Fruit fly (Drosophila melanogaster) whole organism, embryonic: ENCODE measurements around the gene CG15141.

Experiments used
- ATbp ChIP-seq: fragments of 200-800 bp; sonication (Bioruptor generic); optimal IDR thresholded peaks from 2 replicates; lab custom pipeline; 2017; ENCODE audit warnings: missing biosample characterization, mild to moderate bottlenecking, missing genetic modification characterization, missing genetic modification reagents
- B-H1 ChIP-seq: fragments of 200-800 bp; sonication (Bioruptor generic); IDR thresholded peaks from 3 replicates; pipeline ENCODE4 v1.3.6; 2022; ENCODE audit warnings: missing biosample characterization, missing genetic modification characterization
- Bgb ChIP-seq: fragments of 200-800 bp; sonication (Bioruptor generic); IDR thresholded peaks from 2 replicates; pipeline ENCODE4 v1.3.6; 2022; ENCODE audit warnings: missing biosample characterization, missing genetic modification characterization; ENCODE audit not compliant: partially characterized antibody
- CG10147 ChIP-seq: fragments of 200-800 bp; sonication (Bioruptor generic); optimal IDR thresholded peaks from 2 replicates; lab custom pipeline; 2019; ENCODE audit warnings: missing biosample characterization, mild to moderate bottlenecking, missing genetic modification characterization, moderate library complexity
- CG10267 ChIP-seq: fragments of 200-800 bp; sonication (Bioruptor generic); optimal IDR thresholded peaks from 2 replicates; lab custom pipeline; 2018; ENCODE audit warnings: missing biosample characterization, mild to moderate bottlenecking, missing genetic modification characterization, moderate library complexity
- CG10565 ChIP-seq: fragments of 200-800 bp; sonication (Bioruptor generic); optimal IDR thresholded peaks from 3 replicates; lab custom pipeline; 2016; ENCODE audit warnings: missing biosample characterization, mild to moderate bottlenecking, missing genetic modification characterization
- CG12104 ChIP-seq: fragments of 200-800 bp; sonication (Bioruptor generic); optimal IDR thresholded peaks from 3 replicates; lab custom pipeline; 2016; ENCODE audit warnings: missing biosample characterization, missing genetic modification characterization
- CG12155 ChIP-seq: fragments of 200-800 bp; sonication (Bioruptor generic); optimal IDR thresholded peaks from 3 replicates; lab custom pipeline; 2016; ENCODE audit warnings: missing biosample characterization, missing genetic modification characterization
- CG12769 ChIP-seq: fragments of 200-800 bp; sonication (Bioruptor generic); optimal IDR thresholded peaks from 2 replicates; lab custom pipeline; 2019; ENCODE audit warnings: missing biosample characterization, mild to moderate bottlenecking, missing genetic modification characterization, moderate library complexity
- CG13123 ChIP-seq: fragments of 200-800 bp; sonication (Bioruptor generic); optimal IDR thresholded peaks from 2 replicates; lab custom pipeline; 2016; ENCODE audit warnings: missing biosample characterization, missing genetic modification characterization
- CG13894 ChIP-seq: fragments of 200-800 bp; sonication (Bioruptor generic); optimal IDR thresholded peaks from 3 replicates; lab custom pipeline; 2018; ENCODE audit warnings: missing biosample characterization, mild to moderate bottlenecking, missing genetic modification characterization, moderate library complexity
- CG16813 ChIP-seq: fragments of 200-800 bp; sonication (Bioruptor generic); IDR thresholded peaks from 3 replicates; pipeline ENCODE4 v1.3.6; 2022; ENCODE audit warnings: missing biosample characterization, missing genetic modification characterization; ENCODE audit not compliant: partially characterized antibody
- CG17802 ChIP-seq: fragments of 200-800 bp; sonication (Bioruptor generic); optimal IDR thresholded peaks from 2 replicates; lab custom pipeline; 2018; ENCODE audit warnings: missing biosample characterization, mild to moderate bottlenecking, missing genetic modification characterization, moderate library complexity
- CG18476 ChIP-seq: fragments of 200-800 bp; sonication (Bioruptor generic); optimal IDR thresholded peaks from 2 replicates; lab custom pipeline; 2016; ENCODE audit warnings: missing biosample characterization, mild to moderate bottlenecking, missing genetic modification characterization
- CG18599 ChIP-seq: fragments of 200-800 bp; sonication (Bioruptor generic); optimal IDR thresholded peaks from 3 replicates; lab custom pipeline; 2017; ENCODE audit warnings: missing biosample characterization, missing genetic modification characterization, mild to moderate bottlenecking, moderate library complexity, missing genetic modification reagents
- CG2116 ChIP-seq: fragments of 200-800 bp; sonication (Bioruptor generic); optimal IDR thresholded peaks from 3 replicates; lab custom pipeline; 2018; ENCODE audit warnings: missing biosample characterization, mild to moderate bottlenecking, missing genetic modification characterization
- CG2202 ChIP-seq: fragments of 200-800 bp; sonication (Bioruptor generic); optimal IDR thresholded peaks from 2 replicates; lab custom pipeline; 2018; ENCODE audit warnings: missing biosample characterization, mild to moderate bottlenecking, missing genetic modification characterization
- CG30020 ChIP-seq: fragments of 200-800 bp; optimal IDR thresholded peaks from 2 replicates; lab custom pipeline; 2019; ENCODE audit warnings: missing biosample characterization, mild to moderate bottlenecking, missing genetic modification characterization, moderate library complexity
- CG30403 ChIP-seq: fragments of 200-800 bp; sonication (Bioruptor generic); optimal IDR thresholded peaks from 3 replicates; lab custom pipeline; 2016; ENCODE audit warnings: missing biosample characterization, missing genetic modification characterization
- CG33557 ChIP-seq: fragments of 200-800 bp; sonication (Bioruptor generic); optimal IDR thresholded peaks from 2 replicates; lab custom pipeline; 2019; ENCODE audit warnings: missing biosample characterization, mild to moderate bottlenecking, missing genetic modification characterization, moderate library complexity
- CG3995 ChIP-seq: fragments of 200-800 bp; sonication (Bioruptor generic); optimal IDR thresholded peaks from 3 replicates; lab custom pipeline; 2016; ENCODE audit warnings: missing biosample characterization, missing genetic modification characterization
- CG43689 ChIP-seq: fragments of 200-800 bp; sonication (Bioruptor generic); IDR thresholded peaks from 2 replicates; pipeline ENCODE4 v1.3.6; 2022; ENCODE audit warnings: missing biosample characterization, missing genetic modification characterization
- CG6813 ChIP-seq: fragments of 200-800 bp; sonication (Bioruptor generic); optimal IDR thresholded peaks from 2 replicates; lab custom pipeline; 2017; ENCODE audit warnings: missing biosample characterization, missing genetic modification characterization, mild to moderate bottlenecking, moderate library complexity, missing genetic modification reagents
- CG7745 ChIP-seq: fragments of 200-800 bp; sonication (Bioruptor generic); optimal IDR thresholded peaks from 2 replicates; lab custom pipeline; 2018; ENCODE audit warnings: missing biosample characterization, mild to moderate bottlenecking, missing genetic modification characterization, moderate library complexity
- CG9215 ChIP-seq: fragments of 200-800 bp; sonication (Bioruptor generic); IDR thresholded peaks from 2 replicates; pipeline ENCODE4 v1.3.6; 2022; ENCODE audit warnings: missing biosample characterization, missing genetic modification characterization
- CG9817 ChIP-seq: fragments of 200-800 bp; sonication (Bioruptor generic); optimal IDR thresholded peaks from 2 replicates; lab custom pipeline; 2018; ENCODE audit warnings: missing biosample characterization, mild to moderate bottlenecking, missing genetic modification characterization, moderate library complexity
- Dek ChIP-seq: fragments of 200-800 bp; sonication (Bioruptor generic); optimal IDR thresholded peaks from 3 replicates; lab custom pipeline; 2019; ENCODE audit warnings: missing biosample characterization, mild to moderate bottlenecking, missing genetic modification characterization, moderate library complexity
- Ets97D ChIP-seq: fragments of 200-800 bp; sonication (Bioruptor generic); optimal IDR thresholded peaks from 3 replicates; lab custom pipeline; 2016; ENCODE audit warnings: missing biosample characterization, missing genetic modification characterization
- Gug ChIP-seq: fragments of 200-800 bp; sonication (Bioruptor generic); IDR thresholded peaks from 4 replicates; pipeline ENCODE4 v1.3.6; 2022; ENCODE audit warnings: missing biosample characterization, missing genetic modification characterization
- HHEX ChIP-seq: fragments of 200-800 bp; sonication (Bioruptor generic); optimal IDR thresholded peaks from 3 replicates; lab custom pipeline; 2017; ENCODE audit warnings: missing biosample characterization, mild to moderate bottlenecking, missing genetic modification characterization, missing genetic modification reagents
- Hr51 ChIP-seq, 2 experiments: fragments of 200-800 bp; sonication (Bioruptor generic); optimal IDR thresholded peaks; 2 replicates in 1 of 2; 3 replicates in 1 of 2; lab custom pipeline; 2016 to 2018; ENCODE audit warnings: missing biosample characterization in 2 of 2, missing genetic modification characterization in 2 of 2, mild to moderate bottlenecking in 1 of 2, moderate library complexity in 1 of 2
- Jarid2 ChIP-seq: fragments of 200-800 bp; sonication (Bioruptor generic); optimal IDR thresholded peaks from 3 replicates; lab custom pipeline; 2017; ENCODE audit warnings: mild to moderate bottlenecking, missing biosample characterization, missing genetic modification reagents, missing genetic modification characterization
- Meics ChIP-seq: fragments of 200-800 bp; sonication (Bioruptor generic); optimal IDR thresholded peaks from 2 replicates; lab custom pipeline; 2017; ENCODE audit warnings: missing biosample characterization, mild to moderate bottlenecking, missing genetic modification characterization
- Stat92E ChIP-seq, 3 experiments: fragments of >200 bp in 2 of 3; fragments of 200-800 bp in 1 of 3; sonication (Bioruptor generic) in 1 of 3; optimal IDR thresholded peaks; 2 replicates each; lab custom pipeline; 2017 to 2019; ENCODE audit warnings: missing biosample characterization in 3 of 3, missing genetic modification characterization in 3 of 3, mild to moderate bottlenecking in 1 of 3, moderate library complexity in 1 of 3
- TFAM ChIP-seq: fragments of 200-800 bp; sonication (Bioruptor generic); optimal IDR thresholded peaks from 2 replicates; lab custom pipeline; 2017; ENCODE audit warnings: missing biosample characterization, missing genetic modification characterization, inconsistent platforms
- az2 ChIP-seq: fragments of 200-800 bp; sonication (Bioruptor generic); optimal IDR thresholded peaks from 3 replicates; lab custom pipeline; 2016; ENCODE audit warnings: missing biosample characterization, missing genetic modification characterization
- br ChIP-seq: fragments of >200 bp; optimal IDR thresholded peaks from 2 replicates; lab custom pipeline; 2017
- crc ChIP-seq: fragments of 200-800 bp; sonication (Bioruptor generic); optimal IDR thresholded peaks from 2 replicates; lab custom pipeline; 2016; ENCODE audit warnings: missing biosample characterization, missing genetic modification characterization
- eyg ChIP-seq: fragments of 200-800 bp; sonication (Bioruptor generic); optimal IDR thresholded peaks from 3 replicates; lab custom pipeline; 2016; ENCODE audit warnings: missing biosample characterization, missing genetic modification characterization
- fd3F ChIP-seq: fragments of 200-800 bp; sonication (Bioruptor generic); optimal IDR thresholded peaks from 2 replicates; lab custom pipeline; 2018; ENCODE audit warnings: missing biosample characterization, mild to moderate bottlenecking, missing genetic modification characterization, moderate library complexity
- ind ChIP-seq: fragments of 200-800 bp; sonication (Bioruptor generic); optimal IDR thresholded peaks from 3 replicates; lab custom pipeline; 2016; ENCODE audit warnings: missing biosample characterization, missing genetic modification characterization
- jigr1 ChIP-seq: fragments of 200-800 bp; sonication (Bioruptor generic); IDR thresholded peaks from 3 replicates; pipeline ENCODE4 v1.3.6; 2022; ENCODE audit warnings: missing biosample characterization, missing genetic modification characterization
- kni ChIP-seq: fragments of 200-800 bp; sonication (Bioruptor generic); optimal IDR thresholded peaks from 3 replicates; lab custom pipeline; 2017; ENCODE audit warnings: mild to moderate bottlenecking, missing biosample characterization, missing genetic modification reagents, missing genetic modification characterization
- mld ChIP-seq: fragments of 200-800 bp; sonication (Bioruptor generic); IDR thresholded peaks from 3 replicates; pipeline ENCODE4 v1.3.6; 2022; ENCODE audit warnings: missing biosample characterization, missing genetic modification characterization; ENCODE audit not compliant: partially characterized antibody
- prd ChIP-seq, 3 experiments: fragments of >200 bp in 2 of 3; fragments of 200-800 bp in 1 of 3; sonication (Bioruptor generic) in 1 of 3; optimal IDR thresholded peaks in 2 of 3; IDR thresholded peaks in 1 of 3; 2 replicates in 2 of 3; 3 replicates in 1 of 3; pipeline versions ENCODE4 v1.3.6 to Lab custom; 2017 to 2022; ENCODE audit warnings: missing biosample characterization in 1 of 3, missing genetic modification characterization in 1 of 3
- sens ChIP-seq: fragments of 200-800 bp; sonication (Bioruptor generic); peaks from one replicate; lab custom pipeline; 2016; ENCODE audit warnings: missing biosample characterization, missing genetic modification characterization
- tna ChIP-seq: fragments of 200-800 bp; sonication (Bioruptor generic); IDR thresholded peaks from 2 replicates; pipeline ENCODE4 v1.3.6; 2022; ENCODE audit warnings: missing biosample characterization, missing genetic modification characterization; ENCODE audit not compliant: partially characterized antibody
- yki ChIP-seq: fragments of >200 bp; optimal IDR thresholded peaks from 3 replicates; lab custom pipeline; 2018

The CG15141 gene

DNA sequence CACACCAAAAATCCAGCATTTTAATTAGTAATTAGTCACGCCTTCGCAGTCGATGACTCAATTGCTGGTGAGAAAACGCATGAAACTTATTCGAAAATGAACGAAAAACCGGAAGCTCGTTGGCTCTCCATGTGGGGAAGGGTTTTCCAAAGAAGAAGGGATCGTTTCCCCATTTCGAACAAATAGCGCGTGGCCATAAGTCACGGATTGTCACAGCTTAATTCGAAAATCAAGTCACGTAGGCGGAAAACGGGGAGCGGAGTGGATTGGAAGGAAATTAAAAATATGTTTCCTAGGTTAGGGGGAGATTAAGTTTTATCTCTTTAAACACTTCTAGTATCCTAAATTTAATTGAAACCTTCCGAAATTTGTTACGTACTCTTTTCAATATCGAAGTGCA is 28.8 kb upstream of the CG15141 start:
- no peak for TF ChIP-seq CG16813 (GFP tag; lab: Robert Waterston, UW)
- peak in 1 of 3 experiments; percentile 47 for TF ChIP-seq Stat92E (GFP tag; optimal IDR thresholded peaks at IDR 0.05; lab: Kevin White, UChicago)
- TF ChIP-seq Hr51 (GFP tag; optimal IDR thresholded peaks at IDR 0.05; lab: Kevin White, UChicago) = no peak
- no peak for TF ChIP-seq HHEX (GFP tag; lab: Kevin White, UChicago)
- no peak for TF ChIP-seq CG30020 (tag; lab: Kevin White, UChicago)
- no peak for TF ChIP-seq CG12769 (tag; lab: Kevin White, UChicago)
- TF ChIP-seq kni (GFP tag; lab: Kevin White, UChicago) = peak; percentile 38
- TF ChIP-seq ind (GFP tag; lab: Kevin White, UChicago) = no peak
- peak; percentile 7 for TF ChIP-seq CG7745
- no peak for TF ChIP-seq CG9817 (tag; lab: Kevin White, UChicago)
- peak; percentile 63 for TF ChIP-seq CG3995 (GFP tag; lab: Kevin White, UChicago)
- no peak for TF ChIP-seq mld
- peak; percentile 68 for TF ChIP-seq sens (GFP tag; lab: Kevin White, UChicago)
- no peak for TF ChIP-seq Ets97D (GFP tag; lab: Kevin White, UChicago)

DNA sequence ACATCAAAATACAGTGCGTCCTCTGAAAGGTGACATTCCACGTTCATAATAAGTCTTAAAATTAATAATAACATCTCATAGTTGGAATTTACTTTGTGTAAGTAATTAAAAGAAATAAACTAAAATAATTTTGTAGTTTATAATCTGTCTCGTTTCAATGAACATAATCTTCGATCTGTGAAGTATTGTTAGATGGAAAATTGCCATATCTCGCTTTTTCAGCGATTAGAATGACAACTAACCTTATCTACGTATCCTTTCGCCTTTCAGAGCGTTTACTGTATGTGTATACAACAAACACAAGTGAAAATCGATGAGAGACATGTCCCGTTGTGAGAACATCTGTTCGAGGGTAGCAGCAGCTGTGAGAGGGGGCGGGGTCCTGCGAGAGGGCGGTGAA is 28.1 kb upstream of the CG15141 start:
- TF ChIP-seq CG10147 (GFP tag; lab: Kevin White, UChicago) (peak; percentile 66), CG2202 (tag; lab: Kevin White, UChicago) (peak; percentile 82), jigr1 (no peak), Jarid2 (no peak), az2 (GFP tag; lab: Kevin White, UChicago) (peak; percentile 73), CG17802 (tag; lab: Kevin White, UChicago) (peak; percentile 37), CG2116 (GFP tag; lab: Kevin White, UChicago) (no peak), ATbp (peak; percentile 74), CG18599 (GFP tag; lab: Kevin White, UChicago) (peak; percentile 86), br (no peak), CG12104 (GFP tag; lab: Kevin White, UChicago) (peak; percentile 2), CG18476 (GFP tag; lab: Kevin White, UChicago) (peak; percentile 18), CG9215 (GFP tag; lab: Robert Waterston, UW) (peak; percentile 49), CG13894 (tag; lab: Kevin White, UChicago) (peak; percentile 75), Hr51 (GFP tag; optimal IDR thresholded peaks at IDR 0.05; lab: Kevin White, UChicago) (peak in 1 of 2 experiments; percentile 70), TFAM (GFP tag; lab: Kevin White, UChicago) (peak; percentile 25), CG30403 (peak; percentile 72), Meics (GFP tag; lab: Kevin White, UChicago) (peak; percentile 72), prd (optimal IDR thresholded peaks at IDR 0.05; lab: Kevin White, UChicago) (no peak), prd (GFP tag; IDR thresholded peaks at IDR 0.05; lab: Robert Waterston, UW) (peak; percentile 79), CG33557 (GFP tag; lab: Kevin White, UChicago) (peak; percentile 93), tna (GFP tag; lab: Robert Waterston, UW) (no peak), fd3F (peak; percentile 2), CG43689 (GFP tag; lab: Robert Waterston, UW) (no peak), Dek (tag; lab: Kevin White, UChicago) (peak; percentile 59), CG12155 (GFP tag; lab: Kevin White, UChicago) (peak; percentile 60), CG10565 (GFP tag; lab: Kevin White, UChicago) (no peak), yki (lab: Kevin White, UChicago) (no peak), crc (GFP tag; lab: Kevin White, UChicago) (no peak), eyg (no peak), Bgb (GFP tag; lab: Robert Waterston, UW) (no peak), B-H1 (GFP tag; lab: Robert Waterston, UW) (0 out of 3 replicates have a peak, but pooled peaks have one; percentile 10), CG13123 (GFP tag; lab: Kevin White, UChicago) (peak; percentile 6), Gug (GFP tag; lab: Robert Waterston, UW) (peak; percentile 52; the same call in 3 of the 4 replicates), Ets97D (GFP tag; lab: Kevin White, UChicago) (no peak), CG10267 (tag; lab: Kevin White, UChicago) (peak; percentile 66), CG6813 (GFP tag; lab: Kevin White, UChicago) (peak; percentile 83)
